Fruit fly (Drosophila melanogaster): Measurements from ENCODE around the gene pon.

The pon gene

dm6 chrX:4687778-4688399, 51.8 kb downstream of the pon start, which contains the start of gene ctp (continued):
- TF ChIP-seq CG2712 (tag; optimal IDR thresholded peaks at IDR 0.05): peak; percentile 48
- no peak for TF ChIP-seq wor (GFP tag; IDR thresholded peaks at IDR 0.05)
- no peak for TF ChIP-seq CG11093 (GFP tag; IDR thresholded peaks at IDR 0.05)
- TF ChIP-seq CHES-1-like (GFP tag; optimal IDR thresholded peaks at IDR 0.05): no peak
- peak; percentile 41 for TF ChIP-seq phol (tag; optimal IDR thresholded peaks at IDR 0.05)
- peak; percentile 49 for TF ChIP-seq CG13424 (tag; optimal IDR thresholded peaks at IDR 0.05)
- peak; percentile 35 for TF ChIP-seq fd64A (GFP tag; optimal IDR thresholded peaks at IDR 0.05)
- TF ChIP-seq Bteb2 (GFP tag; optimal IDR thresholded peaks at IDR 0.05): peak; percentile 21
- TF ChIP-seq Usf (GFP tag; optimal IDR thresholded peaks at IDR 0.05): no peak
- no peak for TF ChIP-seq toy (GFP tag; IDR thresholded peaks at IDR 0.05)
- TF ChIP-seq usp (GFP tag; optimal IDR thresholded peaks at IDR 0.05): no peak
- 0 out of 3 replicates have a peak, but pooled peaks have one; percentile 17 for TF ChIP-seq ken (GFP tag; IDR thresholded peaks at IDR 0.05)
- peak; percentile 35 for TF ChIP-seq unpg (GFP tag; optimal IDR thresholded peaks at IDR 0.05)
- no peak for TF ChIP-seq peb (GFP tag; IDR thresholded peaks at IDR 0.05)
- TF ChIP-seq CG8478 (optimal IDR thresholded peaks at IDR 0.05): no peak
- TF ChIP-seq repo (GFP tag; optimal IDR thresholded peaks at IDR 0.05): peak; percentile 8
- peak; percentile 71 for TF ChIP-seq sna (GFP tag; IDR thresholded peaks at IDR 0.05; ENCODE audit: partially characterized antibody)
- peak; percentile 22 to 39 for TF ChIP-seq bsh (GFP tag; optimal IDR thresholded peaks at IDR 0.05)
- TF ChIP-seq ase (GFP tag; IDR thresholded peaks at IDR 0.05): no peak
- TF ChIP-seq CG13296 (GFP tag; optimal IDR thresholded peaks at IDR 0.05): peak; percentile 54
- TF ChIP-seq slp2 (GFP tag; optimal IDR thresholded peaks at IDR 0.05): peak; percentile 5
- no peak for TF ChIP-seq CTCF (GFP tag; optimal IDR thresholded peaks at IDR 0.05)
- TF ChIP-seq CG7745 (tag; optimal IDR thresholded peaks at IDR 0.05): no peak
- TF ChIP-seq Aef1 (GFP tag; IDR thresholded peaks at IDR 0.05): no peak
- TF ChIP-seq tgo (GFP tag; IDR thresholded peaks at IDR 0.05): peak; percentile 26; the same call in 2 of the 3 replicates
- TF ChIP-seq CG15011 (GFP tag; optimal IDR thresholded peaks at IDR 0.05): no peak
- TF ChIP-seq CG1832 (GFP tag; optimal IDR thresholded peaks at IDR 0.05): no peak
- peak; percentile 58 for TF ChIP-seq HHEX (GFP tag; optimal IDR thresholded peaks at IDR 0.05)
- TF ChIP-seq CG11723 (GFP tag; optimal IDR thresholded peaks at IDR 0.05): no peak
- TF ChIP-seq CG18011 (GFP tag; optimal IDR thresholded peaks at IDR 0.05): peak; percentile 23
- TF ChIP-seq CG12942 (GFP tag; optimal IDR thresholded peaks at IDR 0.05): no peak
- TF ChIP-seq C15 (GFP tag; IDR thresholded peaks at IDR 0.05): no peak
- no peak for TF ChIP-seq h (optimal IDR thresholded peaks at IDR 0.05)
- no peak for TF ChIP-seq CG4854 (GFP tag; optimal IDR thresholded peaks at IDR 0.05)
- TF ChIP-seq vnd (GFP tag; IDR thresholded peaks at IDR 0.05; ENCODE audit: partially characterized antibody): peak; percentile 66; the same call in 2 of the 3 replicates
- peak; percentile 23 for TF ChIP-seq CG33213 (GFP tag; optimal IDR thresholded peaks at IDR 0.05)
- TF ChIP-seq CG8944 (GFP tag; optimal IDR thresholded peaks at IDR 0.05): peak; percentile 38
- peak; percentile 28 for TF ChIP-seq HLHmδ (GFP tag; optimal IDR thresholded peaks at IDR 0.05)
- no peak for TF ChIP-seq CG10654 (GFP tag; optimal IDR thresholded peaks at IDR 0.05)
- peak; percentile 36; the same call in 1 of the 2 replicates for TF ChIP-seq klu (GFP tag; IDR thresholded peaks at IDR 0.05)
- TF ChIP-seq Gsc (GFP tag; IDR thresholded peaks at IDR 0.05): no peak
- no peak for TF ChIP-seq pita (GFP tag; optimal IDR thresholded peaks at IDR 0.05)
- TF ChIP-seq D19A (tag; optimal IDR thresholded peaks at IDR 0.05): peak; percentile 3
- TF ChIP-seq CG17359 (tag; optimal IDR thresholded peaks at IDR 0.05): peak; percentile 32
- TF ChIP-seq Bdp1 (GFP tag; optimal IDR thresholded peaks at IDR 0.05): no peak
- peak; percentile 58; the same call in 2 of the 3 replicates for TF ChIP-seq CG6791 (GFP tag; IDR thresholded peaks at IDR 0.05; ENCODE audit: partially characterized antibody)
- TF ChIP-seq cato (GFP tag; optimal IDR thresholded peaks at IDR 0.05; ENCODE audit: borderline replicate concordance): no peak
- TF ChIP-seq CG31224 (GFP tag; IDR thresholded peaks at IDR 0.05): no peak
- TF ChIP-seq Atf3 (GFP tag; optimal IDR thresholded peaks at IDR 0.05): peak; percentile 0
- no peak for TF ChIP-seq Awh (GFP tag; IDR thresholded peaks at IDR 0.05)
- TF ChIP-seq CG7357 (GFP tag; IDR thresholded peaks at IDR 0.05): no peak
- TF ChIP-seq CG9727 (GFP tag; optimal IDR thresholded peaks at IDR 0.05): peak; percentile 28

Data from whole organism, embryonic.